Worm (Caenorhabditis elegans): ENCODE measurements around the gene F33G12.6.

The F33G12.6 gene

DNA sequence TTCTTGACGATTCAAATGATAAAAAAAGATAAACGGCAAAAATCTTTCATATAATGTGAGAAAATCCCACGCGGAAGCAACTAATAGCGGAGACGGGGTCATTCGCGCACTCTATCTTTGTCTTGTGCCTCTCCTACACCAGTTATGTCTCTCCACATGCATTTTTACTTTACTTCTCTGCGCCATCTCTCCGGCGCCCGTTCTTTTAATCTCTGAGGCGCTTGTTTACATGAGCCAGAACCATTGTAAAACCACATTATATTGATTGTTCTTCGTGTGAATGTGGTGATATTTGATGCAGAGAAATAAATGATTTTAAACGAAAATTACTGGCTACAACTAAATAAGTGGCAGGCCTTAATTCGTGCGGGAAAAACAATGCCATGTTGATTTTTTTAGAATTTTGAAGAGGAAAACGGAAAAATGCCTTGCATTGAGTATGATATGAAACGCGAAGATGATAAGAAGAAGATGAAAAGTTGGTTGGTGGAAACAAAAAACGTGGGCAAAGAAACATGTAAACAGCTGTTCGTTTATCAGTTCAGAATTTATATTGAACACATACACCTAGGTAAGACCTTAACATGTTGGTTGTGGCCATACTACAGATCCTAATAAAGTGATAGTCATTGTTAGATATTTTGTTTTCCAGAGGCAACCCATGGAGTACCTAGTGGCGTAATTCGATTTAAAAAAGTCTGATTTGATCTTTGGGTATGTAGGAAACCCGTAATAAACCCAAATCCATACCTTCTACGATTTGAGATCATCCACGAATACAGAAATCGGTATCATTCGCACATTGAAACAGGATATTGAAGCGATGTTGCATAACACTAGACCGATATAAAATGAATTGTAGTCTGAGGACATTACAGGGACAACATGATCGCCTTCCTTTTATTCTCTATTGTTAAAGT is 42.9 kb downstream of the F33G12.6 start, which contains the start of gene C04G6.2 (continued):
- TF ChIP-seq mdl-1 (tag; optimal IDR thresholded peaks at IDR 0.05): peak in 1 of 2 experiments; percentile 74
- peak; percentile 73 for TF ChIP-seq snu-23 (GFP tag; optimal IDR thresholded peaks at IDR 0.05)
- no peak for TF ChIP-seq Y116A8C.19 (tag; optimal IDR thresholded peaks at IDR 0.05; ENCODE audit: borderline replicate concordance)
- TF ChIP-seq ets-5 (GFP tag; IDR thresholded peaks at IDR 0.05): no peak
- TF ChIP-seq lin-39 (tag; optimal IDR thresholded peaks at IDR 0.05): no peak
- peak; percentile 32 for TF ChIP-seq nhr-77 (tag; optimal IDR thresholded peaks at IDR 0.05)
- TF ChIP-seq nhr-12 (tag; optimal IDR thresholded peaks at IDR 0.05): no peak
- peak; percentile 29 for TF ChIP-seq snpc-4 (tag; optimal IDR thresholded peaks at IDR 0.05)
- TF ChIP-seq pag-3 (tag; optimal IDR thresholded peaks at IDR 0.05; ENCODE audit: borderline replicate concordance, insufficient read depth): no peak
- no peak for TF ChIP-seq alr-1 (tag; optimal IDR thresholded peaks at IDR 0.05; ENCODE audit: borderline replicate concordance)
- TF ChIP-seq egl-13 (tag; optimal IDR thresholded peaks at IDR 0.05): no peak
- TF ChIP-seq xbp-1 (tag; optimal IDR thresholded peaks at IDR 0.05): peak; percentile 11
- TF ChIP-seq rnt-1 (tag; optimal IDR thresholded peaks at IDR 0.05): peak; percentile 47
- TF ChIP-seq nhr-237 (tag; optimal IDR thresholded peaks at IDR 0.05): no peak
- TF ChIP-seq nhr-71 (tag; optimal IDR thresholded peaks at IDR 0.05): peak; percentile 72
- TF ChIP-seq blmp-1 (tag; optimal IDR thresholded peaks at IDR 0.05): peak; percentile 69
- TF ChIP-seq hpl-2 (GFP tag; optimal IDR thresholded peaks at IDR 0.05): no peak
- TF ChIP-seq lir-3 (tag; optimal IDR thresholded peaks at IDR 0.05; ENCODE audit: poor library complexity): no peak
- peak; percentile 78 for TF ChIP-seq elt-2 (tag; optimal IDR thresholded peaks at IDR 0.05)
- peak; percentile 41 for TF ChIP-seq fkh-8 (tag; optimal IDR thresholded peaks at IDR 0.05)
- peak; percentile 40 for TF ChIP-seq swsn-7 (tag; optimal IDR thresholded peaks at IDR 0.05)
- no peak for TF ChIP-seq nhr-84 (tag; optimal IDR thresholded peaks at IDR 0.05)
- no peak for TF ChIP-seq hlh-17 (GFP tag; optimal IDR thresholded peaks at IDR 0.05; ENCODE audit: borderline replicate concordance)
- TF ChIP-seq mep-1 (tag; optimal IDR thresholded peaks at IDR 0.05): peak; percentile 53
- no peak; the same call in none of the 2 replicates for TF ChIP-seq nhr-19 (GFP tag; conservative IDR thresholded peaks at IDR 0.05)
- TF ChIP-seq sup-37 (GFP tag; optimal IDR thresholded peaks at IDR 0.05): no peak
- TF ChIP-seq ztf-11 (tag; optimal IDR thresholded peaks at IDR 0.05): no peak
- TF ChIP-seq mab-9 (GFP tag; IDR thresholded peaks at IDR 0.05): no peak
- no peak for TF ChIP-seq nhr-76 (tag; optimal IDR thresholded peaks at IDR 0.05)
- no peak for TF ChIP-seq pax-3 (tag; optimal IDR thresholded peaks at IDR 0.05)
- TF ChIP-seq unc-30 (tag; optimal IDR thresholded peaks at IDR 0.05): no peak
- TF ChIP-seq ztf-4 (tag; optimal IDR thresholded peaks at IDR 0.05): no peak
- peak; percentile 18 for TF ChIP-seq dsc-1 (tag; optimal IDR thresholded peaks at IDR 0.05)
- TF ChIP-seq nhr-20 (tag; optimal IDR thresholded peaks at IDR 0.05): peak; percentile 74
- TF ChIP-seq unc-98 (GFP tag; IDR thresholded peaks at IDR 0.05): no peak
- no peak for TF ChIP-seq irx-1 (tag; optimal IDR thresholded peaks at IDR 0.05)
- TF ChIP-seq unc-62 (GFP tag; optimal IDR thresholded peaks at IDR 0.05): no peak
- no peak for TF ChIP-seq efl-3 (GFP tag; optimal IDR thresholded peaks at IDR 0.05)
- TF ChIP-seq aha-1 (tag; optimal IDR thresholded peaks at IDR 0.05): no peak
- no peak for TF ChIP-seq C16A3.4 (tag; optimal IDR thresholded peaks at IDR 0.05)
- no peak for TF ChIP-seq ces-1 (GFP tag; optimal IDR thresholded peaks at IDR 0.05)
- TF ChIP-seq isw-1 (GFP tag; IDR thresholded peaks at IDR 0.05): no peak; the same call in 1 of the 2 replicates
- no peak for TF ChIP-seq ceh-88 (GFP tag; IDR thresholded peaks at IDR 0.05)
- TF ChIP-seq sptf-1 (tag; optimal IDR thresholded peaks at IDR 0.05): no peak
- peak in 2 of 3 experiments; percentile 16 to 45 for TF ChIP-seq ceh-82 (tag; optimal IDR thresholded peaks at IDR 0.05)
- no peak for TF ChIP-seq lin-13 (GFP tag; optimal IDR thresholded peaks at IDR 0.05)
- peak; percentile 29 for TF ChIP-seq unc-130 (tag; optimal IDR thresholded peaks at IDR 0.05)
- no peak for TF ChIP-seq fkh-10 (GFP tag; optimal IDR thresholded peaks at IDR 0.05)
- peak; percentile 65 for TF ChIP-seq tbx-2 (tag; optimal IDR thresholded peaks at IDR 0.05)
- peak in 1 of 6 experiments; percentile 46 for TF ChIP-seq elt-3 (tag; optimal IDR thresholded peaks at IDR 0.05)

All from whole organism, L1 larva.